Fruit fly (Drosophila melanogaster) whole organism: ENCODE results near the gene Hn.

ENCODE experiments used
- CG8478 ChIP-seq: fragments of >200 bp; optimal IDR thresholded peaks from 2 replicates; lab custom pipeline; 2018; ENCODE audit warnings: inconsistent platforms
- Dll ChIP-seq: fragments of >200 bp; optimal IDR thresholded peaks from 2 replicates; lab custom pipeline; 2017
- EcR ChIP-seq, 2 experiments: fragments of >200 bp; optimal IDR thresholded peaks; 2 replicates each; lab custom pipeline; 2017; ENCODE audit warnings: missing biosample characterization in 2 of 2, missing genetic modification characterization in 2 of 2, missing genetic modification reagents in 2 of 2
- pan ChIP-seq: fragments of >200 bp; optimal IDR thresholded peaks from 2 replicates; lab custom pipeline; 2017
- psq ChIP-seq: fragments of >200 bp; optimal IDR thresholded peaks from 2 replicates; lab custom pipeline; 2017
- usp ChIP-seq: fragments of >200 bp; optimal IDR thresholded peaks from 2 replicates; lab custom pipeline; 2017; ENCODE audit warnings: missing biosample characterization, missing genetic modification characterization, mixed read lengths

Gene Hn

DNA sequence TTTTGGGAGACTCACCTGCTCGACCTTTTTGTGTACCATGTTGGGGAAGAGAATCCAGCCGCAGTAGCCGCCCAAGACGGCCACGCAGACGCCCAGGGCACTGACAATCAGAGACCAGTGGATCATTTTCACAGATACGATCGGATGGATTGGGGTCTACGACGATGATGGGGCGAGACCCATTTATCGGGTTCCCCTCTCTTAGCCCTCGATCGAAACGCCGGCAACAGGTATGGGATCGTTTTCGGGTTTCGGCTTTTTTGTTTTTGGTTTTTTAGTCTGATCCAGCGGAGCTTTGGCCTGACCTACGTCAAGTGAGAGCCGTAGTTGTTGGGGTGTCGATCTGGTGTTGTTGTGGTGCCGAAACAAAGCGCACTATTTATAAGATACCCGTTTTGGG lies 18.3 kb upstream of the Hn start:
- no peak for TF ChIP-seq pan (lab: Kevin White, UChicago)
- no peak for TF ChIP-seq psq
- no peak for TF ChIP-seq usp (GFP tag; lab: Kevin White, UChicago)
- no peak for TF ChIP-seq EcR (GFP tag; optimal IDR thresholded peaks at IDR 0.05; lab: Kevin White, UChicago)
- TF ChIP-seq Dll (lab: Kevin White, UChicago), result no peak
- no peak for TF ChIP-seq CG8478 (lab: Kevin White, UChicago)

DNA sequence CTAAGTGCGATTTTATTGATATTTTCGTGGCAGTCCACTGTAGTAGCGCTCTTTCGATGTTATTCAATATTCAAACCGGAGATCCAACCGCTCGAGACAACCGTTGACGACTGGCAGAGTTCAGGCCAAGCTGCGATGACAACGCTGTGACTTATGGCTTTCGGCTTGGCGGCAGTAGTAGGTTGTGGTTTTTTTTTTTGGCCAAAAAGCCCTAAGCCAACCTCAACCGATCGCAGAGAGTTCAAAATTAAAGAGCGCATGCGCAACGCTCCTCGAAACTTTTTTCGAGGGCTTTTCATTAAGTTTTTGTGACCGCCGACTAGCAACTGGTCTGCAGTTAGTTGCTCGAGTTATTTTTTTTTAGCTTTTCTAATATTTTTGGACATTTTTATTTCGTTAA lies 17.3 kb upstream of the Hn start, which contains the start of gene Snmp2:
Gene Snmp2 (minus strand): TSS at position 101 of the 400 bp plus-strand sequence.
- no peak for TF ChIP-seq psq
- TF ChIP-seq CG8478 (lab: Kevin White, UChicago), result no peak
- no peak for TF ChIP-seq EcR (GFP tag; optimal IDR thresholded peaks at IDR 0.05; lab: Kevin White, UChicago)
- TF ChIP-seq usp (GFP tag; lab: Kevin White, UChicago), result no peak
- TF ChIP-seq pan (lab: Kevin White, UChicago), result no peak
- TF ChIP-seq Dll (lab: Kevin White, UChicago), result no peak

DNA sequence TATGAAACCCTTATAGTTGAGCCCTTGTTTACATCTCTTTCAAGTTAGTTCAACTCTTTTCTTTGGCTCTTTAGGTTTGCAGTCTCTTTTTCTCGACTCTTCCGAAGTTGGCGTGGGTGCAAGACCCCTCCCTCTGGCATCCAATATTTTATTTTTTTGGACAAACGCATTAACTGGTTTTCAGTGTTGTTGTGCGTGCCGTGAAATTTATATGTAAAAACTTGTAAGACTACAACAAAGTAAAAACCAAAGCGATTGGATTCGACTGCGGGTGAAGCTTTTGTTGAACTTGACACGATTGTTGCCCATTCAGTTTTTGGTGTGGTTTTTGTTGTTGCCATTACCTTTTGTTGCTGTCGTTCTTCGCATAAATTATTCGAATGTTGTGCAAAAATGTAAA lies 16.5 kb upstream of the Hn start:
- no peak for TF ChIP-seq EcR (GFP tag; optimal IDR thresholded peaks at IDR 0.05; lab: Kevin White, UChicago)
- TF ChIP-seq pan (lab: Kevin White, UChicago), result no peak
- no peak for TF ChIP-seq psq
- no peak for TF ChIP-seq Dll (lab: Kevin White, UChicago)
- TF ChIP-seq CG8478 (lab: Kevin White, UChicago), result no peak
- TF ChIP-seq usp (GFP tag; lab: Kevin White, UChicago), result no peak

DNA sequence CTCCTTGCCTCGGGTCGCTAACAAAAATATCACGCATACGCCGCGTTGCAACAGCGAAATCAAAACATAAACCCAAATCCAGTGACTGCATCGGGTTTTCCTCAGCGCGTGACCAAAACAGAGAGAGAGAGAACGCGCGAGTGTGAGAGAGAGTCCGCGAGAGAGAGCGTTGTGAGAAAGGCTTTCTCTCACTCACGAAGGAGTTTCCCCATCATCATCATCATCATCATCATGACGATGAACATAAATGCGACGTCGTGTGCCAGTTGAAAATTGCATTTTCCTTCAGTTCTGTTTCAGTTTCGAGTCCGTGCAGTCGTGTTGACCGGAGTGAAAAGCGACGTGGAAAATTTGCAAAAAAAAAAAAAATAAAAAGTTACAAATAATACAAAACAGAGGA lies 13.2 kb upstream of the Hn start, which contains the start of gene CG13685:
Gene CG13685 (plus strand): TSS at position 301 of the 400 bp plus-strand sequence.
- TF ChIP-seq psq (no peak), CG8478 (lab: Kevin White, UChicago) (no peak), usp (GFP tag; lab: Kevin White, UChicago) (no peak), EcR (GFP tag; optimal IDR thresholded peaks at IDR 0.05; lab: Kevin White, UChicago) (no peak), pan (lab: Kevin White, UChicago) (no peak), Dll (lab: Kevin White, UChicago) (no peak)

DNA sequence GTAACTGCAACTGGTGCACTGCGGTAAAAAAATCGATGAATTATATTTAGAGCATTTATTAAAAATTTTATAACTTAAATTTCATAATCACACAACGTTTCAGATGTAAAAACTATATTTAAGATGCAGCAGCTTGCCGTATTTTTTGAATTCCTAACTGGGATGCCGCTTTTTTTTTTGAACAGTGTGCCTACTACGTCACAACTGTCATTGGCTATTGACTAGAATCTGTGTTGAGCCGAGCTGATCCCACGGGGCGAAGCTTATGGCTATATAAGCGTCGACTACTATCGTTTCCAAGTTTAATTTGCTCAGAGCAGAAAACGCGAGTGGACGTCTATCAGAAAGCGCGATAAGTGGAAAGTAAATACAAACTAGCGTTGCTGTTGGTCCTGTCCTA lies 6.1 kb upstream of the Hn start, which contains the start of gene CG7409:
Gene CG7409 (plus strand): TSS at position 301 of the 400 bp plus-strand sequence.
- TF ChIP-seq usp (GFP tag; lab: Kevin White, UChicago) (no peak), psq (no peak), EcR (GFP tag; optimal IDR thresholded peaks at IDR 0.05; lab: Kevin White, UChicago) (no peak), pan (lab: Kevin White, UChicago) (no peak), CG8478 (lab: Kevin White, UChicago) (no peak), Dll (lab: Kevin White, UChicago) (no peak)

DNA sequence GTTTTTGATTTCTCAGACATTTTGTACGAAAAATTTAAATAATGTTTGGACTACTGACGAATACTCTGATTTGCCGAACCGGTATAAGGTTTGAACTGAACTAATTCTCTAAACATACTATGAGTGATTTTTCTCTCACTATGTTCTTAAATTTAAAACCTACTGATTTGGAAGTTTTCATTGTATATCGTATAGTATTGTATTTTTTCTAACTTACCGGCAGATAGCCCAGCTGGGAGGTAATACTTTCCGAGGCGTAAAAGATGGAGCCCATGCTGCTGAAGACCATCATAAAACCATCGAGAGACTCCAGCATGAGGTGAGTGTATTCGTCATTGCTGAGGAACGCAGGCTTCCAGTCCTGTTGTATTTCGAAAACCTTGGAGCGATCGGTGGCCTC lies 8.0 kb downstream of the Hn start, which contains the start of gene CG32371:
Gene CG32371 (minus strand): TSS at position 101 of the 400 bp plus-strand sequence.
- TF ChIP-seq Dll (lab: Kevin White, UChicago) (no peak), EcR (GFP tag; optimal IDR thresholded peaks at IDR 0.05; lab: Kevin White, UChicago) (no peak), psq (no peak), pan (lab: Kevin White, UChicago) (no peak), usp (GFP tag; lab: Kevin White, UChicago) (no peak), CG8478 (lab: Kevin White, UChicago) (no peak)

DNA sequence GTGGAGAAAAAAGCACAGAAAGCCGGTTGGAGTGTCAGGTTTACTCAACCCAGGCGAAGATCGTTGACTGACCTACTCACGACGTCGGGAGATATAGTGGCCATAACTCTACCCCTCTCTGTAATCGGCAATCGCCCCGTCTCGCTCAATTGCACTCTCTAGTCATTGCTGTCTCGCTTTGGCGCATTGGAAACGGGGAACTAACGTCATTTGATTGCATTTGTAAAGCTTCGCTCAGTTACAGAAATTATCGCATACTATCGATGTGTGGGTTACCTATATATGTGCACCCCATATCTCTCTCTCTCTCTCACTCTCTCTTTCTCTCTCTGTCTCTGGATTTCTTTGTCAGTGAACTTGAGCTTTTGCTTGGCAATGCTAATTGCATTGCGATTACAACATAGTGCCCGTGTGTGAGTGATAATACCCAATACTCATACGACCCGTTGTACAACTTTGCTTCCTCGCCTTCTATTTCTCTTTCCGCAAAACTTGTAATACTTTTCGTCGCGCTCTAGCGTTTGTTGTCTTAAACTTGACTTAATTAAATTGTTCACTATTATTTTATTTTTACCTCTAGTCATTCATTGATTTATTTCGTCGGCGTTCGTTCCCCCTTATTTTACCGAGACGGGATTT lies 12.0 kb downstream of the Hn start:
- TF ChIP-seq Dll (lab: Kevin White, UChicago), result no peak
- no peak for TF ChIP-seq pan (lab: Kevin White, UChicago)
- no peak for TF ChIP-seq CG8478 (lab: Kevin White, UChicago)
- TF ChIP-seq usp (GFP tag; lab: Kevin White, UChicago), result no peak
- TF ChIP-seq EcR (GFP tag; optimal IDR thresholded peaks at IDR 0.05; lab: Kevin White, UChicago), result peak in 1 of 2 experiments; percentile 7
- TF ChIP-seq psq, result no peak

DNA sequence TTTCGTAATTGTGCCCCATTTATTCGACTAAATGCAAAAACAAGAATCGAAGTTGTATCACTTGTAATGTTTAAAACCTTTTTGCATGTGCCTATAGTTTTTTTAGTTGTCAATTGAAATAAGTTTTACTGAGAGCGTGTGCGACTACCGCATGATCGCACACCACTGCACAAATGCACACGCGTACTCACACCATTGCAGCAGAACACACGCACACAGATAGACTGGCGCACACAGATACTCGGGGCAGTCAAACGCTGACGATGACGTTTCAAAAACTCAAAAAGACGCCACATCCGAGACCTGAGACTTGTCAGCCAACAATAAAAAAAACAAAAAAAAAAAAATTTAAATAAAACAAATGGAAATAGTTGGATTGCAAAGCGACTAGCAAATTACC lies 13.3 kb downstream of the Hn start:
- no peak for TF ChIP-seq CG8478 (lab: Kevin White, UChicago)
- TF ChIP-seq psq, result no peak
- no peak for TF ChIP-seq usp (GFP tag; lab: Kevin White, UChicago)
- TF ChIP-seq pan (lab: Kevin White, UChicago), result no peak
- TF ChIP-seq Dll (lab: Kevin White, UChicago), result no peak
- TF ChIP-seq EcR (GFP tag; optimal IDR thresholded peaks at IDR 0.05; lab: Kevin White, UChicago), result no peak

DNA sequence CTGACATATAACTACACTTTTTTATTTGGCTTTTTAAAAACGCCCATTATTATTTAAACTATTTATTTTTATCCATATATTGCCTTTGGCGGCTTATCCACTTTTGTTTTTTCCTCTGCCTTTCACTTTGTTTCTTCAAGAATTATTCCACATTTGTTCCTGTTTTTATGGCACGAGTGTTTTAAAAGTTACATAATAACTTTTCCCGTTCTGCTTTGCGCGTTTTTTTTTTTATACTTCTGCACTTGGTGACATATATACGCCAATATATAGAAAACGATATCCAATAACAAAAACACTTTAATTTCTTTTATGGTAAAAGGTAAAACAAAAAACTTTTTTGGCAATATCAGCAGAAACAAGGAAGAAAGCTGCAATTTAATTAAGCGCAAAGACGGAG lies 14.4 kb downstream of the Hn start:
- TF ChIP-seq Dll (lab: Kevin White, UChicago), result no peak
- TF ChIP-seq psq, result no peak
- TF ChIP-seq usp (GFP tag; lab: Kevin White, UChicago), result no peak
- no peak for TF ChIP-seq CG8478 (lab: Kevin White, UChicago)
- TF ChIP-seq pan (lab: Kevin White, UChicago), result no peak
- TF ChIP-seq EcR (GFP tag; optimal IDR thresholded peaks at IDR 0.05; lab: Kevin White, UChicago), result no peak

DNA sequence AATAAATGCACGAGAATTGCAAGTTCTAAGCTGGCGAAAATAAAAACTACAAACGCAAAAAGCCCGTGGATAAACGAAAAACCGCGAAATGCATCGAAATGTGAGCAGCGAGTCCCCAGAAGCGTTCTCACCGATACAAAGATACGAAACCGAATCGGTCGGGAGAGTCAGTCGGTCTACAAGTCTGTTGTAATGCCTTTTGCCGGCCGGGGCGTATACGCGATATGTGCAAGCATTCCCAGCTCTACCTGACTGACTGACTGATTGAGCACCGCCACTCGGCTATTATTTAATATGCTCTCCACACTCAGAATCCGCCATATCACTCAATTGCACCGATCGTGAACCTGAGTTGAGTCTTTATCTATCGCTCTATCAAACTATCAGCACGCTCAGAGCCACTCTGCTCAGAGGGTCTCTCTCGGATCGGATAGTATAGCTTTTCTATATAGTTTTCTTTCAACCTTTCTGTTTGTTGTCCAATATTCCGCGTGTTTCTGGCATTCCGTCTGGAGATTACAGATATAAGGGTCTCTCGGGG lies 15.2 kb downstream of the Hn start, which contains the start of gene Clk:
Gene Clk (minus strand): TSS at position 239 of the 541 bp plus-strand sequence.
- no peak for TF ChIP-seq usp (GFP tag; lab: Kevin White, UChicago)
- no peak for TF ChIP-seq CG8478 (lab: Kevin White, UChicago)
- TF ChIP-seq pan (lab: Kevin White, UChicago), result no peak
- no peak for TF ChIP-seq psq
- no peak for TF ChIP-seq Dll (lab: Kevin White, UChicago)
- TF ChIP-seq EcR (GFP tag; optimal IDR thresholded peaks at IDR 0.05; lab: Kevin White, UChicago), result no peak

DNA sequence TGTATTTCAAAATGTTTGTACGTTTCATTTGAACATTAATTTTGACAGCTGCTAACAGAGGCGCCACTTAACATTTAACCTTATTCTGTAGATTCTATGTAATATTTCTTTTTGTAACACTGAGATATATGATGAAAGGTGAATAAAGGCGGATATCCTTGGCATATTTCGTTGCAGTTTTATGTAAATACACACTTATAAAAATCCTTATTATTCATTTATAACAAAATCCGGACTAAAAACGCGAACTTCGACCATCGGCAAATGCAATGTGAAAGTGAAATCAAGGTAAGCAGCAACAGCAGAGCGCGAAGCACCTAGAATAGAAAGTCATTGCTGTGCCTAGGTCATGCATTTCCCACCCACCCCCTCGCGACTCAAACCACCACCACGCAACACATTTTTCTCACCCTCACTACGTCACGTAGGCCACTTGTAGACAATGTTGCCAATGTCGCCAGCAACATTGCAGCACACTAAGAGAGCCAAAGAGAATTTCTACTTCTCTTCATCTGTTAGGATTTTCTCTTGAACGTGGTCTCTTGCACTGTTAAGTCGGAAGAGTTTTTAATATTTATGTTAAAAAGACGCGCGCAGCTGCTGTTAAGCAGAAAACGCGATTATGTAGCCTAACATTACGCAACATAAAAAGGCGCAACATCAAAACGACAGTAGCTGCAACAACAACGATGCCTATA lies 21.2 kb downstream of the Hn start:
- TF ChIP-seq CG8478 (lab: Kevin White, UChicago) (no peak), pan (lab: Kevin White, UChicago) (peak; percentile 47)
